Fruit fly (Drosophila melanogaster) whole organism, prepupa: ENCODE results near the gene CG14736.

ENCODE experiments used
- CG10631 ChIP-seq: fragments of 200-800 bp; sonication (Bioruptor generic); optimal IDR thresholded peaks from 2 replicates; lab custom pipeline; 2016; ENCODE audit warnings: missing biosample characterization, missing genetic modification characterization
- CG10669 ChIP-seq: fragments of 200-800 bp; sonication (Bioruptor generic); optimal IDR thresholded peaks from 3 replicates; lab custom pipeline; 2018; ENCODE audit warnings: missing biosample characterization, mild to moderate bottlenecking, missing genetic modification characterization, moderate library complexity
- CG11294 ChIP-seq: fragments of 200-800 bp; sonication (Bioruptor generic); IDR thresholded peaks from 2 replicates; pipeline ENCODE4 v1.3.6; 2022; ENCODE audit warnings: missing biosample characterization, missing genetic modification characterization
- CG11762 ChIP-seq: fragments of 200-800 bp; sonication (Bioruptor generic); optimal IDR thresholded peaks from 3 replicates; lab custom pipeline; 2016; ENCODE audit warnings: missing biosample characterization, missing genetic modification characterization; ENCODE audit not compliant: insufficient read depth
- CG11902 ChIP-seq: fragments of 200-800 bp; sonication (Bioruptor generic); optimal IDR thresholded peaks from 3 replicates; lab custom pipeline; 2016; ENCODE audit warnings: missing biosample characterization, missing genetic modification characterization
- CG15336 ChIP-seq: fragments of 200-800 bp; sonication (Bioruptor generic); IDR thresholded peaks from 2 replicates; pipeline ENCODE4 v1.3.6; 2022; ENCODE audit warnings: missing biosample characterization, missing genetic modification characterization
- CG16779 ChIP-seq: fragments of 200-800 bp; sonication (Bioruptor generic); optimal IDR thresholded peaks from 3 replicates; lab custom pipeline; 2017; ENCODE audit warnings: missing biosample characterization, mild to moderate bottlenecking, missing genetic modification characterization
- CG3032 ChIP-seq: fragments of 200-800 bp; optimal IDR thresholded peaks from 2 replicates; lab custom pipeline; 2019; ENCODE audit warnings: missing biosample characterization, mild to moderate bottlenecking, missing genetic modification characterization, moderate library complexity
- CG31627 ChIP-seq: fragments of 200-800 bp; sonication (Bioruptor generic); optimal IDR thresholded peaks from 3 replicates; lab custom pipeline; 2016; ENCODE audit warnings: missing biosample characterization, missing genetic modification characterization
- CG32006 ChIP-seq: fragments of 200-800 bp; sonication (Bioruptor generic); optimal IDR thresholded peaks from 3 replicates; lab custom pipeline; 2017; ENCODE audit warnings: missing biosample characterization, mild to moderate bottlenecking, missing genetic modification characterization
- CG34406 ChIP-seq: fragments of 200-800 bp; sonication (Bioruptor generic); optimal IDR thresholded peaks from 3 replicates; lab custom pipeline; 2016; ENCODE audit warnings: missing biosample characterization, missing genetic modification characterization
- CG3919 ChIP-seq: fragments of 200-800 bp; sonication (Bioruptor generic); optimal IDR thresholded peaks from 3 replicates; lab custom pipeline; 2016; ENCODE audit warnings: missing biosample characterization, missing genetic modification characterization
- CG4318 ChIP-seq: fragments of 200-800 bp; sonication (Bioruptor generic); optimal IDR thresholded peaks from 3 replicates; lab custom pipeline; 2017; ENCODE audit warnings: missing biosample characterization, mild to moderate bottlenecking, missing genetic modification characterization
- CG6163 ChIP-seq: fragments of 200-800 bp; sonication (Bioruptor generic); IDR thresholded peaks from 3 replicates; pipeline ENCODE4 v1.3.6; 2022; ENCODE audit warnings: missing biosample characterization, missing genetic modification characterization
- CG6276 ChIP-seq: fragments of 200-800 bp; sonication (Bioruptor generic); optimal IDR thresholded peaks from 2 replicates; lab custom pipeline; 2017; ENCODE audit warnings: missing biosample characterization, mild to moderate bottlenecking, missing genetic modification characterization
- CG6792 ChIP-seq: fragments of 200-800 bp; sonication (Bioruptor generic); optimal IDR thresholded peaks from 3 replicates; lab custom pipeline; 2016; ENCODE audit warnings: missing biosample characterization, missing genetic modification characterization
- CG6808 ChIP-seq: fragments of 200-800 bp; sonication (Bioruptor generic); optimal IDR thresholded peaks from 3 replicates; lab custom pipeline; 2017; ENCODE audit warnings: missing biosample characterization, missing genetic modification characterization, mild to moderate bottlenecking, moderate library complexity, missing genetic modification reagents
- CG6854 ChIP-seq: fragments of 200-800 bp; sonication (Bioruptor generic); optimal IDR thresholded peaks from 2 replicates; lab custom pipeline; 2017; ENCODE audit warnings: missing biosample characterization, mild to moderate bottlenecking, missing genetic modification characterization
- CG7368 ChIP-seq: fragments of 200-800 bp; sonication (Bioruptor generic); optimal IDR thresholded peaks from 3 replicates; lab custom pipeline; 2016; ENCODE audit warnings: missing biosample characterization, missing genetic modification characterization
- CG8119 ChIP-seq: fragments of 200-800 bp; sonication (Bioruptor generic); IDR thresholded peaks from 3 replicates; pipeline ENCODE4 v1.3.6; 2022; ENCODE audit warnings: missing biosample characterization, missing genetic modification characterization
- CG8632 ChIP-seq: fragments of 200-800 bp; sonication (Bioruptor generic); optimal IDR thresholded peaks from 3 replicates; lab custom pipeline; 2016; ENCODE audit warnings: missing biosample characterization, missing genetic modification characterization
- CG9139 ChIP-seq: fragments of 200-800 bp; sonication (Bioruptor generic); optimal IDR thresholded peaks from 3 replicates; lab custom pipeline; 2017; ENCODE audit warnings: missing biosample characterization, mild to moderate bottlenecking, missing genetic modification characterization
- Eip75B ChIP-seq: fragments of 200-800 bp; sonication (Bioruptor generic); optimal IDR thresholded peaks from 3 replicates; lab custom pipeline; 2016; ENCODE audit warnings: missing biosample characterization, missing genetic modification characterization
- Eip78C ChIP-seq: fragments of 200-800 bp; sonication (Bioruptor generic); peaks from one replicate; lab custom pipeline; 2016; ENCODE audit warnings: missing biosample characterization, missing genetic modification characterization
- Eip93F ChIP-seq: fragments of 200-800 bp; sonication (Bioruptor generic); optimal IDR thresholded peaks from 2 replicates; lab custom pipeline; 2016; ENCODE audit warnings: missing biosample characterization, mild to moderate bottlenecking, missing genetic modification characterization
- Ets21C ChIP-seq: fragments of 200-800 bp; sonication (Bioruptor generic); optimal IDR thresholded peaks from 3 replicates; lab custom pipeline; 2016; ENCODE audit warnings: missing biosample characterization, missing genetic modification characterization
- Ets96B ChIP-seq: fragments of 200-800 bp; optimal IDR thresholded peaks from 2 replicates; lab custom pipeline; 2019; ENCODE audit warnings: missing biosample characterization, mild to moderate bottlenecking, missing genetic modification characterization, moderate library complexity
- Hr38 ChIP-seq: sonication (Bioruptor generic); optimal IDR thresholded peaks from 2 replicates; lab custom pipeline; 2016; ENCODE audit warnings: missing biosample characterization, missing genetic modification characterization
- Hr39 ChIP-seq: fragments of 200-800 bp; sonication (Bioruptor generic); optimal IDR thresholded peaks from 2 replicates; lab custom pipeline; 2016; ENCODE audit warnings: missing biosample characterization, missing genetic modification characterization
- Lpt ChIP-seq: fragments of 200-800 bp; sonication (Bioruptor generic); optimal IDR thresholded peaks from 3 replicates; lab custom pipeline; 2016; ENCODE audit warnings: missing biosample characterization, missing genetic modification characterization
- Met ChIP-seq: fragments of 200-800 bp; sonication (Bioruptor generic); optimal IDR thresholded peaks from 3 replicates; lab custom pipeline; 2016; ENCODE audit warnings: missing biosample characterization, missing genetic modification characterization
- OdsH ChIP-seq: fragments of 200-800 bp; sonication (Bioruptor generic); optimal IDR thresholded peaks from 3 replicates; lab custom pipeline; 2016; ENCODE audit warnings: missing biosample characterization, missing genetic modification characterization
- Sox102F ChIP-seq: fragments of 200-800 bp; sonication (Bioruptor generic); optimal IDR thresholded peaks from 2 replicates; lab custom pipeline; 2016; ENCODE audit warnings: missing biosample characterization, mild to moderate bottlenecking, missing genetic modification characterization
- Sox14 ChIP-seq: fragments of 200-800 bp; sonication (Bioruptor generic); optimal IDR thresholded peaks from 3 replicates; lab custom pipeline; 2016; ENCODE audit warnings: missing biosample characterization, missing genetic modification characterization
- Sox15 ChIP-seq: fragments of 200-800 bp; sonication (Bioruptor generic); optimal IDR thresholded peaks from 3 replicates; lab custom pipeline; 2016; ENCODE audit warnings: missing biosample characterization, missing genetic modification characterization
- achi ChIP-seq: fragments of 200-800 bp; sonication (Bioruptor generic); optimal IDR thresholded peaks from 3 replicates; lab custom pipeline; 2016; ENCODE audit warnings: missing biosample characterization, missing genetic modification characterization
- acj6 ChIP-seq: fragments of 200-800 bp; sonication (Bioruptor generic); optimal IDR thresholded peaks from 3 replicates; lab custom pipeline; 2016; ENCODE audit warnings: missing biosample characterization, missing genetic modification characterization
- cyc ChIP-seq: fragments of 200-800 bp; sonication (Bioruptor generic); optimal IDR thresholded peaks from 3 replicates; lab custom pipeline; 2016; ENCODE audit warnings: missing biosample characterization, missing genetic modification characterization
- dac ChIP-seq: fragments of 200-800 bp; sonication (Bioruptor generic); optimal IDR thresholded peaks from 2 replicates; lab custom pipeline; 2017; ENCODE audit warnings: missing biosample characterization, mild to moderate bottlenecking, missing genetic modification characterization
- eg ChIP-seq: fragments of 200-800 bp; sonication (Bioruptor generic); IDR thresholded peaks from 3 replicates; pipeline ENCODE4 v1.3.6; 2022; ENCODE audit warnings: missing biosample characterization, missing genetic modification characterization
- esn ChIP-seq: fragments of 200-800 bp; sonication (Bioruptor generic); optimal IDR thresholded peaks from 2 replicates; lab custom pipeline; 2016; ENCODE audit warnings: missing biosample characterization, mild to moderate bottlenecking, missing genetic modification characterization, moderate library complexity
- fd59A ChIP-seq: fragments of 200-800 bp; sonication (Bioruptor generic); optimal IDR thresholded peaks from 2 replicates; lab custom pipeline; 2017; ENCODE audit warnings: missing biosample characterization, mild to moderate bottlenecking, missing genetic modification characterization, missing genetic modification reagents
- fd85E ChIP-seq: fragments of 200-800 bp; sonication (Bioruptor generic); optimal IDR thresholded peaks from 3 replicates; lab custom pipeline; 2016; ENCODE audit warnings: missing biosample characterization, missing genetic modification characterization
- fkh ChIP-seq: fragments of 200-800 bp; sonication (Bioruptor generic); optimal IDR thresholded peaks from 3 replicates; lab custom pipeline; 2017; ENCODE audit warnings: missing biosample characterization, mild to moderate bottlenecking, missing genetic modification characterization, moderate library complexity
- lz ChIP-seq: fragments of 200-800 bp; sonication (Bioruptor generic); optimal IDR thresholded peaks from 3 replicates; lab custom pipeline; 2016; ENCODE audit warnings: missing biosample characterization, missing genetic modification characterization
- net ChIP-seq: fragments of 200-800 bp; sonication (Bioruptor generic); optimal IDR thresholded peaks from 3 replicates; lab custom pipeline; 2016; ENCODE audit warnings: missing biosample characterization, missing genetic modification characterization
- pdm3 ChIP-seq: fragments of 200-800 bp; sonication (Bioruptor generic); optimal IDR thresholded peaks from 3 replicates; lab custom pipeline; 2016; ENCODE audit warnings: missing biosample characterization, missing genetic modification characterization
- salr ChIP-seq, 2 experiments: fragments of 200-800 bp; sonication (Bioruptor generic); optimal IDR thresholded peaks; 3 replicates each; lab custom pipeline; 2016 to 2018; ENCODE audit warnings: missing biosample characterization in 2 of 2, missing genetic modification characterization in 2 of 2, mild to moderate bottlenecking in 1 of 2
- spab ChIP-seq: fragments of 200-800 bp; sonication (Bioruptor generic); optimal IDR thresholded peaks from 2 replicates; lab custom pipeline; 2017; ENCODE audit warnings: missing biosample characterization, mild to moderate bottlenecking, missing genetic modification characterization, missing genetic modification reagents
- ss ChIP-seq, 2 experiments: fragments of 200-800 bp; sonication (Bioruptor generic); optimal IDR thresholded peaks; 2 replicates in 1 of 2; 3 replicates in 1 of 2; lab custom pipeline; 2017 to 2018; ENCODE audit warnings: mild to moderate bottlenecking in 2 of 2, missing biosample characterization in 2 of 2, missing genetic modification characterization in 2 of 2, moderate library complexity in 1 of 2
- svp ChIP-seq: fragments of 200-800 bp; sonication (Bioruptor generic); peaks from one replicate; lab custom pipeline; 2016; ENCODE audit warnings: missing biosample characterization, missing genetic modification characterization
- vri ChIP-seq: fragments of 200-800 bp; sonication (Bioruptor generic); optimal IDR thresholded peaks from 3 replicates; lab custom pipeline; 2016; ENCODE audit warnings: missing biosample characterization, mild to moderate bottlenecking, missing genetic modification characterization

Gene CG14736

dm6 chr3R:12010202-12010824 is 30.0 kb upstream of the CG14736 start, which contains the start of the genes KLHL18 and GCC185:
Gene KLHL18, minus strand, starts transcription at chr3R:12010434.
Gene GCC185, plus strand, starts transcription at chr3R:12010772.
- TF ChIP-seq CG6163 (GFP tag; lab: Robert Waterston, UW) (no peak; the same call in 2 of the 3 replicates), ss (GFP tag; optimal IDR thresholded peaks at IDR 0.05; lab: Kevin White, UChicago) (no peak), svp (GFP tag; lab: Kevin White, UChicago) (peak; percentile 94), acj6 (GFP tag; lab: Kevin White, UChicago) (peak; percentile 83), vri (GFP tag; lab: Kevin White, UChicago) (no peak), CG6854 (GFP tag; lab: Kevin White, UChicago) (no peak), CG16779 (no peak), salr (GFP tag; optimal IDR thresholded peaks at IDR 0.05; lab: Kevin White, UChicago) (peak in 1 of 2 experiments; percentile 66), Sox14 (GFP tag; lab: Kevin White, UChicago) (peak; percentile 75), esn (peak; percentile 87), Eip75B (GFP tag; lab: Kevin White, UChicago) (no peak), CG31627 (GFP tag; lab: Kevin White, UChicago) (peak; percentile 88), CG34406 (peak; percentile 74), CG32006 (GFP tag; lab: Kevin White, UChicago) (peak; percentile 79), CG10669 (GFP tag; lab: Kevin White, UChicago) (peak; percentile 61), CG6792 (GFP tag; lab: Kevin White, UChicago) (peak; percentile 67), CG10631 (peak; percentile 91), CG9139 (GFP tag; lab: Kevin White, UChicago) (no peak), CG15336 (GFP tag; lab: Robert Waterston, UW) (no peak), fd59A (GFP tag; lab: Kevin White, UChicago) (peak; percentile 27), Ets96B (peak; percentile 75), Ets21C (peak; percentile 82), net (peak; percentile 49), spab (GFP tag; lab: Kevin White, UChicago) (peak; percentile 38), CG11294 (peak; percentile 35; the same call in 1 of the 2 replicates), CG11762 (GFP tag; lab: Kevin White, UChicago) (peak; percentile 59), CG8632 (GFP tag; lab: Kevin White, UChicago) (peak; percentile 55), Eip93F (GFP tag; lab: Kevin White, UChicago) (peak; percentile 12), CG11902 (GFP tag; lab: Kevin White, UChicago) (peak; percentile 84), Hr39 (GFP tag; lab: Kevin White, UChicago) (peak; percentile 87), CG3032 (peak; percentile 87), CG4318 (GFP tag; lab: Kevin White, UChicago) (no peak), Sox102F (GFP tag; lab: Kevin White, UChicago) (no peak), cyc (GFP tag; lab: Kevin White, UChicago) (peak; percentile 87), fkh (GFP tag; lab: Kevin White, UChicago) (peak; percentile 55), Eip78C (GFP tag; lab: Kevin White, UChicago) (no peak), Lpt (GFP tag; lab: Kevin White, UChicago) (peak; percentile 74), eg (GFP tag; lab: Robert Waterston, UW) (peak; percentile 73), CG6276 (GFP tag; lab: Kevin White, UChicago) (no peak), fd85E (no peak), CG3919 (GFP tag; lab: Kevin White, UChicago) (no peak), CG6808 (peak; percentile 37), Sox15 (GFP tag; lab: Kevin White, UChicago) (peak; percentile 88), pdm3 (no peak), CG7368 (peak; percentile 52), achi (GFP tag; lab: Kevin White, UChicago) (peak; percentile 77), Hr38 (no peak), dac (GFP tag; lab: Kevin White, UChicago) (peak; percentile 49), Met (GFP tag; lab: Kevin White, UChicago) (peak; percentile 73), OdsH (GFP tag; lab: Kevin White, UChicago) (peak; percentile 88), lz (peak; percentile 88), CG8119 (no peak)
